Worm (Caenorhabditis elegans): Measurements from ENCODE around the gene pph-5.
A peak's percentile ranks its signal among the peaks of the same experiment; 100 is the strongest.

pph-5 gene

DNA sequence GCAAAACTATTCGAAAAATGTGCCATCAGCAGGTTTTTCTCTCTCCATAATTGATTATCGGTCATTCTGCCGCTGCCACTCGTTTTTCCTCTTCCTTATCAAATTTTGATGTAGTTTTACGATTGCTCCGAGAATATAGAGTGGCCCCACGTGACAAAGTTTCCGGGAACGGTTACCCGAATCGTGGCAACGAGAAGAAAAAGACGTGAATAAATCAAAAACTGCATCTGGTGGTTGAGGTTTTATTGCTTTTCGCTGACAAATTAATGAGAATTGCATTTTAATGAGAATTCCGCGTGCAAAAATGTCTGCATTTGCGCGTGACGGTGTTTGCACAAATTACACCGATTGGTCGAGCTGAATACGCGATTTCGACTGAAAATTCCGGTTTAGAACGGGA, 15.1 kb downstream of the pph-5 start:
- no peak for TF ChIP-seq madf-5 (GFP tag; IDR thresholded peaks at IDR 0.05)
- TF ChIP-seq ceh-32 (tag; optimal IDR thresholded peaks at IDR 0.05; ENCODE audit: poor library complexity): no peak
- no peak for TF ChIP-seq madf-9 (GFP tag; conservative IDR thresholded peaks at IDR 0.05)
- no peak for TF ChIP-seq ZK337.2 (GFP tag; IDR thresholded peaks at IDR 0.05)
- no peak for TF ChIP-seq nhr-11 (tag; optimal IDR thresholded peaks at IDR 0.05)
- no peak for TF ChIP-seq Y75B8A.6 (GFP tag; IDR thresholded peaks at IDR 0.05)
- TF ChIP-seq T20F7.1 (GFP tag; optimal IDR thresholded peaks at IDR 0.05): no peak
- TF ChIP-seq hlh-11 (tag; optimal IDR thresholded peaks at IDR 0.05): peak; percentile 87
- TF ChIP-seq snpc-4 (tag; optimal IDR thresholded peaks at IDR 0.05): no peak
- no peak for TF ChIP-seq rbr-2 (tag; optimal IDR thresholded peaks at IDR 0.05)
- no peak for TF ChIP-seq nhr-10 (tag; optimal IDR thresholded peaks at IDR 0.05)
- no peak for TF ChIP-seq Y105C5A.15 (GFP tag; IDR thresholded peaks at IDR 0.05)
- no peak for TF ChIP-seq lim-7 (GFP tag; IDR thresholded peaks at IDR 0.05)
- TF ChIP-seq zfp-3 (GFP tag; conservative IDR thresholded peaks at IDR 0.05): no peak
- no peak for TF ChIP-seq snpc-1.2 (GFP tag; IDR thresholded peaks at IDR 0.05)
- TF ChIP-seq attf-4 (tag; optimal IDR thresholded peaks at IDR 0.05): no peak
- TF ChIP-seq vab-7 (GFP tag; IDR thresholded peaks at IDR 0.05): no peak
- TF ChIP-seq dmd-8 (GFP tag; IDR thresholded peaks at IDR 0.05): no peak
- no peak for TF ChIP-seq set-16 (GFP tag; IDR thresholded peaks at IDR 0.05)
- peak; percentile 83 for TF ChIP-seq ceh-20 (GFP tag; IDR thresholded peaks at IDR 0.05)
- no peak for TF ChIP-seq spr-3 (GFP tag; optimal IDR thresholded peaks at IDR 0.05)
- no peak for TF ChIP-seq F10B5.3 (tag; optimal IDR thresholded peaks at IDR 0.05)
- TF ChIP-seq lin-38 (GFP tag; IDR thresholded peaks at IDR 0.05): 0 out of 2 replicates have a peak, but pooled peaks have one; percentile 18
- TF ChIP-seq egl-43 (GFP tag; IDR thresholded peaks at IDR 0.05): no peak
- TF ChIP-seq dve-1 (tag; optimal IDR thresholded peaks at IDR 0.05; ENCODE audit: insufficient read depth): peak; percentile 72
- no peak for TF ChIP-seq aha-1 (tag)
- TF ChIP-seq lir-3 (tag; optimal IDR thresholded peaks at IDR 0.05): no peak
- TF ChIP-seq Y48G9A.11 (GFP tag; IDR thresholded peaks at IDR 0.05): no peak
- no peak for TF ChIP-seq nhr-41 (GFP tag; IDR thresholded peaks at IDR 0.05)
- no peak for TF ChIP-seq daf-12 (tag; optimal IDR thresholded peaks at IDR 0.05)
- peak; percentile 77 for TF ChIP-seq nhr-28 (tag; optimal IDR thresholded peaks at IDR 0.05)
- TF ChIP-seq unc-39 (tag; optimal IDR thresholded peaks at IDR 0.05): no peak
- TF ChIP-seq nhr-6 (tag; optimal IDR thresholded peaks at IDR 0.05): no peak
- TF ChIP-seq R02D3.7 (tag; optimal IDR thresholded peaks at IDR 0.05): no peak
- TF ChIP-seq zfp-2 (tag; optimal IDR thresholded peaks at IDR 0.05): no peak
- TF ChIP-seq pha-4 (GFP tag; IDR thresholded peaks at IDR 0.05): no peak
- no peak for TF ChIP-seq pha-4 (tag; optimal IDR thresholded peaks at IDR 0.05)
- TF ChIP-seq hmg-1.1 (GFP tag; IDR thresholded peaks at IDR 0.05): no peak
- TF ChIP-seq dmd-9 (GFP tag; IDR thresholded peaks at IDR 0.05): no peak
- TF ChIP-seq T26A8.4 (GFP tag; IDR thresholded peaks at IDR 0.05): no peak
- peak; percentile 2 for TF ChIP-seq nhr-102 (tag; optimal IDR thresholded peaks at IDR 0.05)
- TF ChIP-seq fos-1 (tag; optimal IDR thresholded peaks at IDR 0.05): no peak
- no peak for TF ChIP-seq F26F4.8 (GFP tag; conservative IDR thresholded peaks at IDR 0.05)
- TF ChIP-seq Y5F2A.4 (GFP tag; optimal IDR thresholded peaks at IDR 0.05): no peak
- TF ChIP-seq ama-1 (optimal IDR thresholded peaks at IDR 0.05): no peak
- no peak for TF ChIP-seq tag-97 (GFP tag; IDR thresholded peaks at IDR 0.05)
- no peak for TF ChIP-seq egl-27 (tag; optimal IDR thresholded peaks at IDR 0.05)
- no peak for TF ChIP-seq skn-1 (tag; optimal IDR thresholded peaks at IDR 0.05)
- no peak for TF ChIP-seq nhr-111 (GFP tag; optimal IDR thresholded peaks at IDR 0.05)
- TF ChIP-seq mxl-3 (GFP tag; optimal IDR thresholded peaks at IDR 0.05): peak; percentile 49
- no peak for TF ChIP-seq duxl-1 (tag; optimal IDR thresholded peaks at IDR 0.05; ENCODE audit: poor library complexity)
- TF ChIP-seq aly-2 (tag; optimal IDR thresholded peaks at IDR 0.05): no peak
- no peak for TF ChIP-seq nhr-42 (GFP tag; IDR thresholded peaks at IDR 0.05)
- no peak for TF ChIP-seq ceh-62 (tag; optimal IDR thresholded peaks at IDR 0.05)
